Worm (Caenorhabditis elegans) whole organism, mixed stage, embryonic: Measurements from ENCODE around the gene K09C8.8.

Source experiments
- M03D4.4 ChIP-seq: sonication (generic microtip); optimal IDR thresholded peaks from 2 replicates; lab custom pipeline; 2017; ENCODE audit warnings: mild to moderate bottlenecking, missing genetic modification characterization, missing compliant biosample characterization
- bed-3 ChIP-seq: fragments of 200-800 bp; sonication (Bioruptor generic); optimal IDR thresholded peaks from 3 replicates; lab custom pipeline; 2018; ENCODE audit warnings: mild to moderate bottlenecking, missing genetic modification characterization, moderate library complexity, missing compliant biosample characterization
- blmp-1 ChIP-seq: fragments of 150-350 bp; optimal IDR thresholded peaks from 2 replicates; lab custom pipeline; 2014; ENCODE audit warnings: missing biosample characterization, missing genetic modification characterization
- ceh-39 ChIP-seq: fragments of 150-350 bp; optimal IDR thresholded peaks from 2 replicates; lab custom pipeline; 2014; ENCODE audit warnings: missing biosample characterization, missing genetic modification characterization
- ceh-43 ChIP-seq: fragments of 200-800 bp; sonication (Bioruptor generic); optimal IDR thresholded peaks from 2 replicates; lab custom pipeline; 2018; ENCODE audit warnings: mild to moderate bottlenecking, missing genetic modification characterization, moderate library complexity, missing compliant biosample characterization
- ceh-83 ChIP-seq: fragments of 200-800 bp; sonication (Bioruptor generic); optimal IDR thresholded peaks from 2 replicates; lab custom pipeline; 2018; ENCODE audit warnings: mild to moderate bottlenecking, missing genetic modification characterization, missing compliant biosample characterization
- ces-1 ChIP-seq: fragments of 150-350 bp; optimal IDR thresholded peaks from 2 replicates; lab custom pipeline; 2014; ENCODE audit warnings: missing biosample characterization, missing genetic modification reagents, missing genetic modification characterization
- cnd-1 ChIP-seq: fragments of 200-800 bp; sonication (Bioruptor generic); optimal IDR thresholded peaks from 2 replicates; lab custom pipeline; 2018; ENCODE audit warnings: mild to moderate bottlenecking, missing genetic modification characterization, missing compliant biosample characterization
- drap-1 ChIP-seq: fragments of 200-800 bp; sonication (Bioruptor generic); optimal IDR thresholded peaks from 3 replicates; lab custom pipeline; 2018; ENCODE audit warnings: mild to moderate bottlenecking, missing genetic modification characterization, missing compliant biosample characterization
- elt-1 ChIP-seq: sonication (generic microtip); optimal IDR thresholded peaks from 2 replicates; lab custom pipeline; 2017; ENCODE audit warnings: missing genetic modification characterization, mild to moderate bottlenecking, missing compliant biosample characterization, antibody characterized with exemption, moderate library complexity, borderline replicate concordance; ENCODE audit not compliant: insufficient read depth
- elt-3 ChIP-seq: fragments of 150-350 bp; optimal IDR thresholded peaks from 2 replicates; lab custom pipeline; 2014; ENCODE audit warnings: missing biosample characterization, missing genetic modification characterization
- flh-1 ChIP-seq: fragments of 200-800 bp; sonication (Bioruptor generic); optimal IDR thresholded peaks from 2 replicates; lab custom pipeline; 2018; ENCODE audit warnings: mild to moderate bottlenecking, missing genetic modification characterization, moderate library complexity, missing compliant biosample characterization
- ham-2 ChIP-seq: fragments of 200-800 bp; sonication (Bioruptor generic); optimal IDR thresholded peaks from 2 replicates; lab custom pipeline; 2018; ENCODE audit warnings: mild to moderate bottlenecking, missing genetic modification characterization, missing compliant biosample characterization
- hlh-1 ChIP-seq: fragments of 150-350 bp; optimal IDR thresholded peaks from 2 replicates; lab custom pipeline; 2014; ENCODE audit warnings: missing biosample characterization, missing genetic modification reagents, missing genetic modification characterization
- lin-13 ChIP-seq: fragments of 150-350 bp; optimal IDR thresholded peaks from 2 replicates; lab custom pipeline; 2014; ENCODE audit warnings: missing biosample characterization, missing genetic modification characterization
- lin-32 ChIP-seq: fragments of 200-800 bp; sonication (Bioruptor generic); optimal IDR thresholded peaks from 2 replicates; lab custom pipeline; 2018; ENCODE audit warnings: mild to moderate bottlenecking, missing genetic modification characterization, missing compliant biosample characterization
- lsy-2 ChIP-seq: fragments of 150-350 bp; optimal IDR thresholded peaks from 2 replicates; lab custom pipeline; 2014; ENCODE audit warnings: missing biosample characterization, missing genetic modification characterization
- mab-5 ChIP-seq: fragments of 150-350 bp; optimal IDR thresholded peaks from 2 replicates; lab custom pipeline; 2014; ENCODE audit warnings: missing biosample characterization, missing genetic modification characterization
- mep-1 ChIP-seq: fragments of 150-350 bp; optimal IDR thresholded peaks from 2 replicates; lab custom pipeline; 2017; ENCODE audit warnings: missing biosample characterization, missing genetic modification reagents, missing genetic modification characterization, inconsistent platforms
- mls-2 ChIP-seq: sonication (generic microtip); optimal IDR thresholded peaks from 2 replicates; lab custom pipeline; 2016; ENCODE audit warnings: mild to moderate bottlenecking, missing genetic modification characterization, moderate library complexity, missing compliant biosample characterization
- nhr-12 ChIP-seq: fragments of 150-350 bp; optimal IDR thresholded peaks from 2 replicates; lab custom pipeline; 2014; ENCODE audit warnings: missing biosample characterization, missing genetic modification characterization
- nhr-2 ChIP-seq: fragments of 150-350 bp; optimal IDR thresholded peaks from 2 replicates; lab custom pipeline; 2014; ENCODE audit warnings: missing biosample characterization, missing genetic modification characterization
- nhr-237 ChIP-seq: fragments of 150-350 bp; optimal IDR thresholded peaks from 2 replicates; lab custom pipeline; 2014; ENCODE audit warnings: missing biosample characterization, missing genetic modification characterization
- nhr-28 ChIP-seq: fragments of 150-350 bp; optimal IDR thresholded peaks from 2 replicates; lab custom pipeline; 2014; ENCODE audit warnings: missing biosample characterization, missing genetic modification characterization
- nhr-76 ChIP-seq: sonication (generic microtip); optimal IDR thresholded peaks from 2 replicates; lab custom pipeline; 2017; ENCODE audit warnings: missing biosample characterization, missing genetic modification characterization
- pha-4 ChIP-seq: fragments of 150-350 bp; optimal IDR thresholded peaks from 2 replicates; lab custom pipeline; 2018; ENCODE audit warnings: missing biosample characterization, missing genetic modification reagents, missing genetic modification characterization
- sem-2 ChIP-seq: fragments of 200-800 bp; sonication (Bioruptor generic); optimal IDR thresholded peaks from 2 replicates; lab custom pipeline; 2018; ENCODE audit warnings: mild to moderate bottlenecking, missing genetic modification characterization, missing compliant biosample characterization
- snpc-4 ChIP-seq: fragments of 150-350 bp; optimal IDR thresholded peaks from 2 replicates; lab custom pipeline; 2014; ENCODE audit warnings: missing biosample characterization, missing genetic modification characterization
- sptf-1 ChIP-seq: sonication (generic microtip); optimal IDR thresholded peaks from 2 replicates; lab custom pipeline; 2017; ENCODE audit warnings: mild to moderate bottlenecking, missing genetic modification characterization, moderate library complexity, missing compliant biosample characterization
- tbx-8 ChIP-seq: fragments of 200-800 bp; sonication (Bioruptor generic); optimal IDR thresholded peaks from 2 replicates; lab custom pipeline; 2018; ENCODE audit warnings: mild to moderate bottlenecking, missing genetic modification characterization, moderate library complexity, missing compliant biosample characterization
- unc-120 ChIP-seq: sonication (generic microtip); optimal IDR thresholded peaks from 2 replicates; lab custom pipeline; 2017; ENCODE audit warnings: missing genetic modification characterization, missing compliant biosample characterization; ENCODE audit not compliant: poor library complexity, severe bottlenecking
- unc-39 ChIP-seq: fragments of 150-350 bp; optimal IDR thresholded peaks from 2 replicates; lab custom pipeline; 2014; ENCODE audit warnings: missing biosample characterization, missing genetic modification characterization
- unc-62 ChIP-seq: fragments of 150-350 bp; optimal IDR thresholded peaks from 2 replicates; lab custom pipeline; 2014; ENCODE audit warnings: missing biosample characterization, missing genetic modification reagents, missing genetic modification characterization
- zip-8 ChIP-seq: fragments of 150-350 bp; optimal IDR thresholded peaks from 2 replicates; lab custom pipeline; 2014; ENCODE audit warnings: missing biosample characterization, missing genetic modification characterization
- ztf-11 ChIP-seq: fragments of 150-350 bp; optimal IDR thresholded peaks from 2 replicates; lab custom pipeline; 2014; ENCODE audit warnings: missing biosample characterization, missing genetic modification characterization

Gene K09C8.8

DNA sequence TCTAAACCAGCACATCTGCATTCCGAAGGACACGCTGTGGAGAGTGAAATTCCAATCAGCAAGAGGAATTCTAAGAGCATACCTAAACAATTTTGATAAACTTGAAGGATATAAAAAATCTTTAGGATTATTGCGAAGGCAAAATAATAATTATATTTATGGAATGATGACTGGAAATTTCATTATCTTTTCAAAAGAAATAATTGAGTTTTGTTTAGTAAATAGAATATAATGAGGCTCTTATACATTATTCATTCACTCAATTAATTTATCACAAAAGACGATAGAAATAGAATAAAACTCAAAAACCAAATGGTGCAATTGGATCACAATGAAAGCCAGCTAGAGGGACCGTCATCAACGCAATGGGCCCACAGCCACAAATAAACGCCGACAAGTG lies 8.5 kb downstream of the K09C8.8 start, which contains the start of gene pxn-2:
Gene pxn-2, minus strand, starts transcription at position 101 of the 400 bp plus-strand sequence.
- TF ChIP-seq ham-2 (GFP tag; lab: Kevin White, UChicago) = no peak
- peak; percentile 38 for TF ChIP-seq ces-1

DNA sequence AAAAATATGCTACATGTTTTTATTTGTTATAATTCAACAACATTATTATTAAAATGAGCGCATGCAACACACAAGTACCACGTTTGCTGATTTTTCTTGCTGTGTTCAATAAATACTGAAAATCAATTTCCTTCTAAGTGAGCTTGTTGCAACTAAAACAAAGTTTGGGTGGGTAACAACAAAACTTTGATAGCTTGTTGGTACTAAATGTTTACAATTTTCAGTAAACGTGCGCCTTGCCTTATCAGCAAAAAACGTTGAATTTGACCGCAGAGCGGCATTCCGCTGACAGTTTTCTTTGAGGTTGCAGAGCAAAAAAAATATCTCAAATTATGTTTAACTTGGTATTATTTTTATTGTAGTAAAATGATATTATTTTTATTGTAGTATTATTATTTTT lies 10.6 kb downstream of the K09C8.8 start:
- TF ChIP-seq ces-1 (no peak), zip-8 (tag; lab: Kevin White, UChicago) (no peak), blmp-1 (tag; lab: Kevin White, UChicago) (no peak), nhr-237 (no peak), snpc-4 (tag; lab: Kevin White, UChicago) (no peak), mls-2 (no peak), unc-62 (GFP tag; lab: Kevin White, UChicago) (no peak), nhr-12 (tag; lab: Kevin White, UChicago) (no peak), tbx-8 (no peak), lsy-2 (tag; lab: Kevin White, UChicago) (no peak), lin-13 (no peak), ztf-11 (tag; lab: Kevin White, UChicago) (no peak)
- TF ChIP-seq, all 35 proteins: peak for 0

DNA sequence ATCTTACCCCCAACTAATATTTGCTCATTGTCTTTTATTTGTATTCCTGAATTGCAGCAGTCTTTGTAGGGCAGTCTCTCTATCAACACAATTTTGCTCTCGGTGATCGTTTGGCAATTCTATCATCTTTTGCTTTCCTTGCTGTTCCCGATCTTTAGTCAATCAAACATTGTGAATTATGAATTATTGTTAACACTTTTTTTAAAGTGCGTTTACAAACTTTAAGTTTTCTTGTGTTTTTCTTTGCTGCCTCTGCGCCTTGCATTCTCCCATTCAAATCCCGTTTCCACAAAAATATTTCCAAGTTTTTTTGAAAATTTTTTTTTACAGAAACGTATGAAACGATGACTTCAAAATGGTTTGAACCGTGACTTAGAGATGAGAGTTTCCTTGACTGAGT lies 11.3 kb downstream of the K09C8.8 start, which contains the start of gene ver-4:
Gene ver-4, plus strand, starts transcription at position 301 of the 400 bp plus-strand sequence.
- TF ChIP-seq sptf-1 (no peak), ceh-83 (GFP tag; lab: Kevin White, UChicago) (no peak), nhr-237 (no peak)

DNA sequence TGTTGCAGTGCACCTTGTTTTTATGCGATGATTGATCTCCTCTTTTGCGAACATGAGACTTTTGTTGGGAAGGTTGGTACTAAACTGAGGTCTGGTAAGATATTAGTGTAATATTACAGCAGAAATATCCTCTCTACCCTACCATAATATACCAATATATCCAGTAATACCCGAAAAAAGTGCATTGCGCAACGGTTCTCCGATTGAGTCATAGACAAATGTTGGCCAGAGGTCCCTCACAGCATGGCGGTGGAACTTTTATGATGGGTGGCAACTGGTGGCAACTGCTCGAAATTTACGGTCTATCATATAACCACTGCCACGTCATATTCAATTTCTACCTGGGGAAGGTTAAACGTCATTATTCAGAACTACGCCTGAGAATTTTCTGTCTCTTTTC lies 18.6 kb downstream of the K09C8.8 start:
- no peak for TF ChIP-seq mls-2
- TF ChIP-seq ceh-83 (GFP tag; lab: Kevin White, UChicago) = peak; percentile 16
- peak; percentile 78 for TF ChIP-seq zip-8 (tag; lab: Kevin White, UChicago)
- no peak for TF ChIP-seq ceh-43 (GFP tag; lab: Kevin White, UChicago)
- TF ChIP-seq hlh-1 (tag; lab: Kevin White, UChicago) = peak; percentile 76
- TF ChIP-seq lin-13 = no peak
- TF ChIP-seq snpc-4 (tag; lab: Kevin White, UChicago) = no peak
- no peak for TF ChIP-seq ces-1
- peak; percentile 81 for TF ChIP-seq nhr-2 (tag; lab: Kevin White, UChicago)
- TF ChIP-seq unc-120 (tag; lab: Kevin White, UChicago) = no peak
- no peak for TF ChIP-seq unc-62 (GFP tag; lab: Kevin White, UChicago)

DNA sequence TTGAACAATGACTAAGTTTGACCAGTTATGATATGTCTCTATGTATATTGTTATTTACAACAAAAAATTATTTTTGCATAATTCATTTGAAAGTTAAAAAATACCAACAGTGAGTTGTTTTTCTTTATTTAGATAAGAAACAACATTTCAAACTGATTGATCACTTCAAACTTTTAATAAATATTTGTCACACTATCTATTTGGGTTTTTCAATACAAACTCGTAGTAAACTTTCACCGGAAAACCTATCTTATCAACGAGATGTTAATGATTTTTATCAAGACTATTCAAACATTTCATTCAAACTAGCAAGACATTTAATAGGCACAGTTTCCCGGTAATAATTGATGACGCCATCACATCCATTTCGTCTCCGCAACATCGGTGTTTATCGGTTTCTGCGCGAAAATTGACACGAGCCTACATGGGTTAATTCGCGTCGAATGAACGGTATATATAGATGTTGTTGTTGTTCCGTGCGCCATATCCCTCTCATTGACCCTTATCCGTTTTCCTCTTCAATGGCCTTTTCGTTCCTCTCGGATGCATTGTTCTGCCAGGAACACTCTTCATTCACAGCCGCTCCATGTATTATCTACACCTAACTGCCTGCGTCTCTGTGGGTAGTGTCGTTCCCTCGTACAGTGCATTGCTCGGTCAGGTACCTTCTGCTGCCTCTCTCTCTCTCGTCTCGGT lies 19.6 kb downstream of the K09C8.8 start:
- no peak for TF ChIP-seq flh-1 (GFP tag; lab: Kevin White, UChicago)
- no peak for TF ChIP-seq sem-2 (GFP tag; lab: Kevin White, UChicago)
- no peak for TF ChIP-seq bed-3 (GFP tag; lab: Kevin White, UChicago)
- no peak for TF ChIP-seq hlh-1 (tag; lab: Kevin White, UChicago)
- peak; percentile 8 for TF ChIP-seq unc-62 (GFP tag; lab: Kevin White, UChicago)
- TF ChIP-seq nhr-28 (tag; lab: Kevin White, UChicago) = no peak
- peak; percentile 61 for TF ChIP-seq sptf-1
- no peak for TF ChIP-seq ceh-83 (GFP tag; lab: Kevin White, UChicago)
- TF ChIP-seq lin-32 = no peak
- TF ChIP-seq nhr-237 = no peak
- TF ChIP-seq blmp-1 (tag; lab: Kevin White, UChicago) = no peak
- TF ChIP-seq zip-8 (tag; lab: Kevin White, UChicago) = no peak
- TF ChIP-seq nhr-76 (tag; lab: Kevin White, UChicago) = no peak
- TF ChIP-seq lsy-2 (tag; lab: Kevin White, UChicago) = no peak
- TF ChIP-seq ham-2 (GFP tag; lab: Kevin White, UChicago) = peak; percentile 84
- TF ChIP-seq pha-4 (tag; lab: Kevin White, UChicago) = peak; percentile 15
- TF ChIP-seq mep-1 (tag; lab: Kevin White, UChicago) = no peak
- TF ChIP-seq cnd-1 (tag; lab: Kevin White, UChicago) = peak; percentile 28
- TF ChIP-seq ztf-11 (tag; lab: Kevin White, UChicago) = no peak
- no peak for TF ChIP-seq unc-39 (tag; lab: Kevin White, UChicago)
- TF ChIP-seq nhr-2 (tag; lab: Kevin White, UChicago) = peak; percentile 96
- TF ChIP-seq mls-2 = peak; percentile 75
- TF ChIP-seq drap-1 = no peak
- peak; percentile 3 for TF ChIP-seq elt-1 (tag; lab: Kevin White, UChicago)
- TF ChIP-seq mab-5 (tag; lab: Kevin White, UChicago) = no peak
- TF ChIP-seq elt-3 (tag; lab: Kevin White, UChicago) = peak; percentile 25
- no peak for TF ChIP-seq lin-13
- TF ChIP-seq ceh-43 (GFP tag; lab: Kevin White, UChicago) = peak; percentile 23
- TF ChIP-seq snpc-4 (tag; lab: Kevin White, UChicago) = no peak
- peak; percentile 24 for TF ChIP-seq M03D4.4
- no peak for TF ChIP-seq ces-1
- TF ChIP-seq nhr-12 (tag; lab: Kevin White, UChicago) = no peak
- no peak for TF ChIP-seq unc-120 (tag; lab: Kevin White, UChicago)
- TF ChIP-seq tbx-8 = no peak
- no peak for TF ChIP-seq ceh-39 (tag; lab: Kevin White, UChicago)
